Worm (Caenorhabditis elegans) whole organism, early embryonic: ENCODE results near the gene F14H3.4.

ENCODE experiments used
- B0310.2 ChIP-seq: sonication (generic microtip); optimal IDR thresholded peaks from 2 replicates; lab custom pipeline; 2016; ENCODE audit warnings: mild to moderate bottlenecking, missing genetic modification characterization, missing compliant biosample characterization
- F13C5.2 ChIP-seq: sonication (generic microtip); optimal IDR thresholded peaks from 2 replicates; lab custom pipeline; 2017; ENCODE audit warnings: mild to moderate bottlenecking, missing genetic modification characterization, inconsistent platforms, missing compliant biosample characterization
- aly-1 ChIP-seq: sonication (generic microtip); optimal IDR thresholded peaks from 2 replicates; lab custom pipeline; 2016; ENCODE audit warnings: missing genetic modification characterization, missing compliant biosample characterization
- ama-1 ChIP-seq: fragments of 150-350 bp; optimal IDR thresholded peaks from 2 replicates; lab custom pipeline; 2014
- ceh-13 ChIP-seq: fragments of 200-800 bp; sonication (Bioruptor generic); optimal IDR thresholded peaks from 2 replicates; lab custom pipeline; 2018; ENCODE audit warnings: mild to moderate bottlenecking, missing genetic modification characterization, missing compliant biosample characterization
- ceh-36 ChIP-seq: sonication (generic microtip); optimal IDR thresholded peaks from 2 replicates; lab custom pipeline; 2016; ENCODE audit warnings: missing genetic modification characterization, inconsistent platforms, missing compliant biosample characterization
- ets-7 ChIP-seq: sonication (generic microtip); optimal IDR thresholded peaks from 2 replicates; lab custom pipeline; 2016; ENCODE audit warnings: missing genotype, missing genetic modification characterization, missing compliant biosample characterization
- flt-1 ChIP-seq: fragments of 200-800 bp; sonication (Bioruptor generic); IDR thresholded peaks from 2 replicates; pipeline ENCODE4 v1.3.6; 2022; ENCODE audit warnings: missing genetic modification characterization, missing compliant biosample characterization
- hmbx-1 ChIP-seq: sonication (generic microtip); optimal IDR thresholded peaks from 2 replicates; lab custom pipeline; 2016; ENCODE audit warnings: mild to moderate bottlenecking, missing genetic modification characterization, missing compliant biosample characterization
- hmg-4 ChIP-seq: fragments of 200-800 bp; sonication (Bioruptor generic); optimal IDR thresholded peaks from 2 replicates; lab custom pipeline; 2018; ENCODE audit warnings: mild to moderate bottlenecking, missing genetic modification characterization, missing compliant biosample characterization
- hnd-1 ChIP-seq: sonication (generic microtip); optimal IDR thresholded peaks from 2 replicates; lab custom pipeline; 2016; ENCODE audit warnings: missing genetic modification characterization, missing compliant biosample characterization
- pes-1 ChIP-seq: fragments of 200-800 bp; sonication (Bioruptor generic); IDR thresholded peaks from 2 replicates; pipeline ENCODE4 v1.3.6; 2022; ENCODE audit warnings: missing genetic modification reagents, missing genetic modification characterization, missing compliant biosample characterization
- scrt-1 ChIP-seq: fragments of 200-800 bp; sonication (Bioruptor generic); IDR thresholded peaks from 2 replicates; pipeline ENCODE4 v1.3.6; 2022; ENCODE audit warnings: missing genetic modification characterization, missing compliant biosample characterization
- sea-1 ChIP-seq: fragments of 200-800 bp; sonication (Bioruptor generic); conservative IDR thresholded peaks from 2 replicates; pipeline ENCODE4 v1.3.6; 2022; ENCODE audit warnings: missing genetic modification characterization, missing compliant biosample characterization
- tbx-11 ChIP-seq: fragments of 200-800 bp; sonication (Bioruptor generic); IDR thresholded peaks from 2 replicates; pipeline ENCODE4 v1.3.6; 2022; ENCODE audit warnings: missing genetic modification characterization, missing compliant biosample characterization
- tbx-37 ChIP-seq: fragments of 200-800 bp; sonication (Bioruptor generic); conservative IDR thresholded peaks from 2 replicates; pipeline ENCODE4 v1.3.6; 2022; ENCODE audit warnings: missing genetic modification reagents, missing genetic modification characterization, missing compliant biosample characterization
- tra-4 ChIP-seq: sonication (generic microtip); optimal IDR thresholded peaks from 2 replicates; lab custom pipeline; 2017; ENCODE audit warnings: missing genetic modification characterization, missing compliant biosample characterization

The F14H3.4 gene

DNA sequence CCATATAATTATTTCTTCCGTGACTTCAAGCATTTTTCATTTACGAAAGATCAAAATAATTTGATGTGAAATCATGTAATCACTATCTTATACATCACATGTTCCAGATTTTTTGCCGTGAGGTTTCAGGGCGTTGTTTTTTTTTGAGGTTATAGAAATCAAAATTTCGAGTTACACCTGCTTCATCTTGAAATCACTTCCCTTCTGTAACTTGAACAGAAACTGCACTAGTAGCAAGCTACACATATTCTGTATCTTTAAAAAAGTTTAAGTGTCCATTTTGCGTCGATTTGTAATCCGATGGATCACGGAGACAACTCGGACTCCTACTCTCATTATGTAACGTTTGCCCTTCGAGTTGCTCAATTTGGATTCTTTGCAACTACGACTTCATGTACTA lies 35.8 kb upstream of the F14H3.4 start, which contains the start of gene F22B8.3:
TSS of gene F22B8.3 (plus strand) at position 301 of the 400 bp plus-strand sequence.
- no peak for TF ChIP-seq hnd-1 (tag; lab: Kevin White, UChicago)
- no peak for TF ChIP-seq flt-1 (GFP tag; lab: Robert Waterston, UW)
- no peak for TF ChIP-seq B0310.2 (tag; lab: Kevin White, UChicago)
- no peak for TF ChIP-seq hmbx-1 (tag; lab: Kevin White, UChicago)
- TF ChIP-seq F13C5.2 (tag; lab: Kevin White, UChicago): no peak
- no peak for TF ChIP-seq tbx-11 (GFP tag; lab: Robert Waterston, UW)
- TF ChIP-seq ceh-13 (GFP tag; lab: Kevin White, UChicago): no peak
- no peak for TF ChIP-seq aly-1 (tag; lab: Kevin White, UChicago)
- no peak for TF ChIP-seq sea-1 (GFP tag; lab: Robert Waterston, UW)
- no peak for TF ChIP-seq pes-1 (GFP tag; lab: Robert Waterston, UW)
- TF ChIP-seq ets-7 (tag; lab: Kevin White, UChicago): no peak
- TF ChIP-seq hmg-4 (GFP tag; lab: Kevin White, UChicago): no peak
- no peak for TF ChIP-seq tra-4
- TF ChIP-seq scrt-1 (GFP tag; lab: Robert Waterston, UW): no peak
- no peak for TF ChIP-seq ceh-36
- TF ChIP-seq tbx-37 (GFP tag; lab: Robert Waterston, UW): no peak
- no peak for TF ChIP-seq ama-1 (lab: Kevin White, UChicago)

DNA sequence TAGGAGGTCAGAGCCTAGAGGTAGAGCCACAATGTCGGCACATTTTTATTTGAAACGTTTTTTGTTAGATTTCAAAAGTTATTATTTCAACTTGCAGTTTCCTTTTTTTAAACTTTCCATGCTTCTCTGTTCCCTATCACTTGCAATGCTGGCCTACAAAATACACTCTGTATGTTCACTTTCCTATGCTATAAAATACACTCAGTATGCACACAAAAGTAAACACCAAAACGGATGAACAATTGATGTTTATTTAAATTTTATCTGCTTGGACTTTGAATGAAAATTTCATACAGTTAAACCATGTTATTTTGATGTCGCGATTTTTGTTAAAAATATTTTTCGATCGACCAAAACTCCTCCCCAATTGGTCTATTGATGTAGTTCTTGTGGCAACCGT lies 25.8 kb upstream of the F14H3.4 start:
- no peak for TF ChIP-seq pes-1 (GFP tag; lab: Robert Waterston, UW)

DNA sequence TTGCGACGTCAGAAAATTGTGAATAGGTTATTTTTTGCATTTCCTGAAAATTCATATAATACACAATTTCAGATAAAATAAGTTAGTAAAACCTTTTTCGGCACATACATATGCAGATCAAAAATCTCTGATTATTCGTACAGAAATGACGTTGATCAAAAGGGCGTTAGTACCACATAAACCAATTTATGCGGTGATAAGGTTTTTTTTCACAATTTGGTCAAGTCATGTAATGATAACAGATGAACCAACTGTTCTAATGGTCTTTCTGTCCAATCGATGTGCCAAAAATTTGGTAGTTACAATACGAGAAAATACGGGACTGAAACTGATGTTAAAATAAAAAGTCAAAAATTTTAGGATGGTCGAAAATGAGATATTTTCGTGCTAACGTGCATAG lies 25.2 kb upstream of the F14H3.4 start:
- no peak for TF ChIP-seq ets-7 (tag; lab: Kevin White, UChicago)
- TF ChIP-seq hnd-1 (tag; lab: Kevin White, UChicago): no peak
- TF ChIP-seq ceh-36: no peak
- TF ChIP-seq pes-1 (GFP tag; lab: Robert Waterston, UW): no peak
- no peak for TF ChIP-seq sea-1 (GFP tag; lab: Robert Waterston, UW)
- no peak for TF ChIP-seq aly-1 (tag; lab: Kevin White, UChicago)
- TF ChIP-seq tra-4: no peak
- TF ChIP-seq B0310.2 (tag; lab: Kevin White, UChicago): no peak
- no peak for TF ChIP-seq tbx-37 (GFP tag; lab: Robert Waterston, UW)
- no peak for TF ChIP-seq flt-1 (GFP tag; lab: Robert Waterston, UW)
- TF ChIP-seq hmbx-1 (tag; lab: Kevin White, UChicago): no peak
- no peak for TF ChIP-seq ceh-13 (GFP tag; lab: Kevin White, UChicago)
- TF ChIP-seq hmg-4 (GFP tag; lab: Kevin White, UChicago): no peak
- TF ChIP-seq scrt-1 (GFP tag; lab: Robert Waterston, UW): no peak
- TF ChIP-seq F13C5.2 (tag; lab: Kevin White, UChicago): no peak

DNA sequence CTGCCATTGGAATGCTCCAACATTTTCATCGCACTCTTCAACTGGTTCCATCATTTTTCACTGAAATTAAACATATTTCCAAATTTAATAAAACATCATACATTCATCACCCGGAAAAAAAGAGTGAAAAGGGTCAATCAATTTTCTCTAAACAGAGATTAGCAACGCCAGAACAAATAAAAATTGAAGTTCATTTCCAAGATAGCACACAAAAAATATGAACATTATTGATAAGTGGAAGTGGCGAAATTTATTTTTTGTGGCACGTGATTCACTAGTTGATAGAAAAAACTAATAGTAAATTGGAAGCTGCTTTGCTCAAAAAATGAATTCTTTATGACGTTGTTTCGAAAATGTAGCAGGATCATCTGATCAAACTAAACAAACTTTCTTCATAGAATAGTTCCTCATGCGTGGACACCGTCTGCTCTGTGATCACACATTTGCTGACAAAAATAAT lies 20.4 kb upstream of the F14H3.4 start, which contains the start of the genes F14H3.12 and srj-29:
TSS of gene F14H3.12 (minus strand) at position 74 of the 460 bp plus-strand sequence.
TSS of gene srj-29 (plus strand) at position 410 of the 460 bp plus-strand sequence.
- TF ChIP-seq hmg-4 (GFP tag; lab: Kevin White, UChicago) (no peak), hmbx-1 (tag; lab: Kevin White, UChicago) (no peak), scrt-1 (GFP tag; lab: Robert Waterston, UW) (no peak), ceh-36 (no peak), hnd-1 (tag; lab: Kevin White, UChicago) (no peak), flt-1 (GFP tag; lab: Robert Waterston, UW) (no peak), tbx-11 (GFP tag; lab: Robert Waterston, UW) (no peak)

DNA sequence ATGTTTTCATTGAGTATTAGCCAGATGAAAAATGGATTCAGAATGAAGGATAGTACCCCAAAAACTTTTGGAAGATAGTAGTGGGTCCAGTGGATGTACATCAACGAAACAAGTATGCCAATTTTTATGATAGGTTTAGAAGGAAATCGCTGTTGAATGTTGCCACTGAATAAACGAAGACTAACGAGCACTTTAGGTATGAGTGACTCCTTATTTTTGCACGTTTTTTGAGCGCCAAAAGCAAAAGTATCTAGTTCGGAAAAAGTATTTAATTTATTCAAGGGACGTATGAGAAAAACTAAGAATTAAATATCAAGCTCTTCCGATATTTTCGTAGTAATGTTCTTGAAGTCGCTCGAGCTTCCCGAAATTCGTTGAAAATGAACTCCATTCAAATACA lies 19.0 kb upstream of the F14H3.4 start, which contains the start of gene srj-10:
TSS of gene srj-10 (minus strand) at position 101 of the 400 bp plus-strand sequence.
- TF ChIP-seq sea-1 (GFP tag; lab: Robert Waterston, UW): no peak
- no peak for TF ChIP-seq scrt-1 (GFP tag; lab: Robert Waterston, UW)
- TF ChIP-seq pes-1 (GFP tag; lab: Robert Waterston, UW): no peak
- TF ChIP-seq F13C5.2 (tag; lab: Kevin White, UChicago): no peak
- no peak for TF ChIP-seq aly-1 (tag; lab: Kevin White, UChicago)
- TF ChIP-seq ama-1 (lab: Kevin White, UChicago): no peak
- TF ChIP-seq ceh-13 (GFP tag; lab: Kevin White, UChicago): no peak
- no peak for TF ChIP-seq hmbx-1 (tag; lab: Kevin White, UChicago)
- TF ChIP-seq flt-1 (GFP tag; lab: Robert Waterston, UW): no peak
- no peak for TF ChIP-seq ets-7 (tag; lab: Kevin White, UChicago)
- no peak for TF ChIP-seq hmg-4 (GFP tag; lab: Kevin White, UChicago)
- no peak for TF ChIP-seq B0310.2 (tag; lab: Kevin White, UChicago)
- TF ChIP-seq tbx-37 (GFP tag; lab: Robert Waterston, UW): no peak

DNA sequence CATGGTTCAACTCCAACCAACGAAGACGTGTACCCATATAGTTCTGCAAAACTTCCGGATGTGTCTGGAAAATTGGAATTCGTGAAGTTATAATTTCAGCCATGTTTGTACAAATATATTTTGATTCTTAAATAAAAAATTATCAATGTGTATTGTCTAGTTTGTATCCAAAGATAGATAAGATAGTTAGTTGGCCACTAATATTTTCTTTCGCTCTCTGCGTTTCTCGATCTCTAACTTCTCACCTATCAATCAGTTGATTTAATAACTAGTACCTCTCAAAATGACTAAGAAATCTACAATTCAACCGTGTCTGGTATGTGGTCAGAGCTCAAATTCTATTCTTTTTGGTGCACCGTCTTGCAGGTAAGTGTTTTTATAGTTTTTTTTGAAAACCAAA lies 16.3 kb upstream of the F14H3.4 start, which contains the start of gene nhr-176:
TSS of gene nhr-176 (plus strand) at position 159 of the 400 bp plus-strand sequence.
- no peak for TF ChIP-seq ceh-36
- TF ChIP-seq ama-1 (lab: Kevin White, UChicago): no peak
- TF ChIP-seq ceh-13 (GFP tag; lab: Kevin White, UChicago): no peak
- TF ChIP-seq tra-4: no peak
- TF ChIP-seq sea-1 (GFP tag; lab: Robert Waterston, UW): no peak
- no peak for TF ChIP-seq hmbx-1 (tag; lab: Kevin White, UChicago)
- TF ChIP-seq aly-1 (tag; lab: Kevin White, UChicago): no peak
- no peak for TF ChIP-seq ets-7 (tag; lab: Kevin White, UChicago)
- no peak for TF ChIP-seq F13C5.2 (tag; lab: Kevin White, UChicago)
- TF ChIP-seq tbx-11 (GFP tag; lab: Robert Waterston, UW): no peak

DNA sequence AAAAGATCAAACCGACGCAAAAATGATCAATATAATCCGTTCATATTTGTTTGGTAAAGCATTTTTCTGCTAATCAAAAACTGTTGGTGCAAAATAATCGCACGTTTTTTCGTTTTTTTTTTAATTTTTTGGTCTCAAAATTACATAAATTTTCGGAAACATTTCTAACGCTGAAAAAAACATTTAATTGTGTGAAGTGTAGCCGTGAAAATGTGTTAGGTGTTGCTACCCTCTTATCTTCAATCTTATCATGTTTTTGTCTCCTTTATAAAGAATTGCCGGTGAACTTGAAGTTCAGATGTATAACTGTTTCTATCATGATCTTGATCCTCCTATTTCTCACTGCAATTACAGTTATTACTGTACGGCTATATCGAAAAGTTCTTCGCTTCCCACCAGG lies 14.1 kb upstream of the F14H3.4 start, which contains the start of gene cyp-35D1:
TSS of gene cyp-35D1 (plus strand) at position 301 of the 400 bp plus-strand sequence.
- TF ChIP-seq B0310.2 (tag; lab: Kevin White, UChicago): no peak
- TF ChIP-seq tbx-11 (GFP tag; lab: Robert Waterston, UW): no peak
- no peak for TF ChIP-seq hmg-4 (GFP tag; lab: Kevin White, UChicago)
- no peak for TF ChIP-seq pes-1 (GFP tag; lab: Robert Waterston, UW)
- no peak for TF ChIP-seq ama-1 (lab: Kevin White, UChicago)
- no peak for TF ChIP-seq ets-7 (tag; lab: Kevin White, UChicago)
- no peak for TF ChIP-seq tbx-37 (GFP tag; lab: Robert Waterston, UW)
- no peak for TF ChIP-seq hnd-1 (tag; lab: Kevin White, UChicago)
- TF ChIP-seq hmbx-1 (tag; lab: Kevin White, UChicago): no peak
- TF ChIP-seq scrt-1 (GFP tag; lab: Robert Waterston, UW): no peak
- no peak for TF ChIP-seq aly-1 (tag; lab: Kevin White, UChicago)
- no peak for TF ChIP-seq flt-1 (GFP tag; lab: Robert Waterston, UW)
- no peak for TF ChIP-seq tra-4
